Worm (Caenorhabditis elegans) whole organism, L2 larva: Measurements from ENCODE around the gene Y54E2A.4.
A peak's percentile ranks its signal among the peaks of the same experiment; 100 is the strongest.

Experiments
- C34F6.9 ChIP-seq: fragments of 150-350 bp; optimal IDR thresholded peaks from 2 replicates; lab custom pipeline; 2014; ENCODE audit warnings: missing biosample characterization, missing genetic modification characterization
- F13H6.1 ChIP-seq: sonication (generic microtip); optimal IDR thresholded peaks from 2 replicates; lab custom pipeline; 2016; ENCODE audit warnings: missing genetic modification characterization, missing compliant biosample characterization
- R02D3.7 ChIP-seq: fragments of 150-350 bp; optimal IDR thresholded peaks from 2 replicates; lab custom pipeline; 2014; ENCODE audit warnings: missing biosample characterization, missing genetic modification characterization
- Y55F3AM.14 ChIP-seq: fragments of 200-800 bp; sonication (Bioruptor generic); optimal IDR thresholded peaks from 2 replicates; lab custom pipeline; 2018; ENCODE audit warnings: mild to moderate bottlenecking, missing genetic modification characterization, missing compliant biosample characterization
- ZK546.5 ChIP-seq: sonication (generic microtip); optimal IDR thresholded peaks from 2 replicates; lab custom pipeline; 2017; ENCODE audit warnings: missing biosample characterization, missing genetic modification characterization
- alr-1 ChIP-seq: fragments of 150-350 bp; optimal IDR thresholded peaks from 2 replicates; lab custom pipeline; 2014; ENCODE audit warnings: missing biosample characterization, missing genetic modification characterization
- aly-2 ChIP-seq: fragments of 150-350 bp; optimal IDR thresholded peaks from 2 replicates; lab custom pipeline; 2014; ENCODE audit warnings: missing biosample characterization, missing genetic modification characterization
- ama-1 ChIP-seq: fragments of 150-350 bp; optimal IDR thresholded peaks from 2 replicates; lab custom pipeline; 2018; ENCODE audit warnings: inconsistent platforms
- blmp-1 ChIP-seq: sonication (generic microtip); optimal IDR thresholded peaks from 2 replicates; lab custom pipeline; 2017; ENCODE audit warnings: missing genetic modification characterization, mild to moderate bottlenecking, missing compliant biosample characterization, antibody characterized with exemption, moderate library complexity; ENCODE audit not compliant: insufficient read depth
- ceh-16 ChIP-seq: fragments of 150-350 bp; optimal IDR thresholded peaks from 2 replicates; lab custom pipeline; 2014; ENCODE audit warnings: missing biosample characterization, missing genetic modification characterization
- ceh-82 ChIP-seq: fragments of 150-350 bp; optimal IDR thresholded peaks from 2 replicates; lab custom pipeline; 2014; ENCODE audit warnings: missing biosample characterization, missing genetic modification characterization
- crh-2 ChIP-seq: sonication (generic microtip); optimal IDR thresholded peaks from 2 replicates; lab custom pipeline; 2017; ENCODE audit warnings: missing biosample characterization, missing genetic modification characterization
- dmd-4 ChIP-seq: sonication (generic microtip); optimal IDR thresholded peaks from 2 replicates; lab custom pipeline; 2017; ENCODE audit warnings: missing biosample characterization, missing genetic modification characterization
- egl-27 ChIP-seq: sonication (generic microtip); optimal IDR thresholded peaks from 3 replicates; lab custom pipeline; 2017; ENCODE audit warnings: missing biosample characterization, missing genetic modification reagents, missing genetic modification characterization
- elt-1 ChIP-seq: fragments of 150-350 bp; optimal IDR thresholded peaks from 2 replicates; lab custom pipeline; 2014; ENCODE audit warnings: missing biosample characterization, missing genetic modification characterization
- elt-3 ChIP-seq: sonication (generic microtip); optimal IDR thresholded peaks from 2 replicates; lab custom pipeline; 2017; ENCODE audit warnings: missing biosample characterization, missing genetic modification characterization
- fos-1 ChIP-seq: fragments of 150-350 bp; optimal IDR thresholded peaks from 2 replicates; lab custom pipeline; 2014; ENCODE audit warnings: missing biosample characterization, missing genetic modification characterization
- gmeb-1 ChIP-seq: fragments of 150-350 bp; optimal IDR thresholded peaks from 2 replicates; lab custom pipeline; 2014; ENCODE audit warnings: missing biosample characterization, missing genetic modification characterization
- lin-11 ChIP-seq: fragments of 150-350 bp; sonication (generic microtip); optimal IDR thresholded peaks from 2 replicates; lab custom pipeline; 2014; ENCODE audit warnings: missing biosample characterization, missing genetic modification characterization, inconsistent platforms, mixed read lengths
- lin-13 ChIP-seq: fragments of 150-350 bp; optimal IDR thresholded peaks from 2 replicates; lab custom pipeline; 2014; ENCODE audit warnings: missing biosample characterization, missing genetic modification reagents, missing genetic modification characterization
- lin-39 ChIP-seq: fragments of 150-350 bp; optimal IDR thresholded peaks from 2 replicates; lab custom pipeline; 2014; ENCODE audit warnings: missing biosample characterization, missing genetic modification reagents, missing genetic modification characterization
- lsy-2 ChIP-seq, 2 experiments: fragments of 150-350 bp in 1 of 2; sonication (generic microtip) in 1 of 2; optimal IDR thresholded peaks; 2 replicates each; lab custom pipeline; 2014 to 2017; ENCODE audit warnings: missing biosample characterization in 2 of 2, missing genetic modification characterization in 2 of 2
- mab-5 ChIP-seq: fragments of 150-350 bp; optimal IDR thresholded peaks from 2 replicates; lab custom pipeline; 2014; ENCODE audit warnings: missing biosample characterization, missing genetic modification characterization
- mbf-1 ChIP-seq: sonication (generic microtip); optimal IDR thresholded peaks from 2 replicates; lab custom pipeline; 2017; ENCODE audit warnings: missing biosample characterization, missing genetic modification characterization
- mdl-1 ChIP-seq, 2 experiments: fragments of 150-350 bp in 1 of 2; sonication (generic microtip) in 1 of 2; optimal IDR thresholded peaks; 2 replicates each; lab custom pipeline; 2017; ENCODE audit warnings: missing biosample characterization in 2 of 2, missing genetic modification characterization in 2 of 2
- nhr-10 ChIP-seq: sonication (generic microtip); optimal IDR thresholded peaks from 2 replicates; lab custom pipeline; 2017; ENCODE audit warnings: missing biosample characterization, missing genetic modification characterization
- nhr-12 ChIP-seq: fragments of 150-350 bp; optimal IDR thresholded peaks from 2 replicates; lab custom pipeline; 2014; ENCODE audit warnings: missing biosample characterization, missing genetic modification characterization
- nhr-129 ChIP-seq: fragments of 150-350 bp; optimal IDR thresholded peaks from 2 replicates; lab custom pipeline; 2014; ENCODE audit warnings: missing biosample characterization, missing genetic modification characterization
- nhr-21 ChIP-seq: fragments of 150-350 bp; optimal IDR thresholded peaks from 2 replicates; lab custom pipeline; 2014; ENCODE audit warnings: missing biosample characterization, missing genetic modification characterization
- nhr-23 ChIP-seq: fragments of 150-350 bp; optimal IDR thresholded peaks from 2 replicates; lab custom pipeline; 2014; ENCODE audit warnings: missing biosample characterization, missing genetic modification reagents, missing genetic modification characterization
- nhr-237 ChIP-seq: fragments of 150-350 bp; optimal IDR thresholded peaks from 2 replicates; lab custom pipeline; 2014; ENCODE audit warnings: missing biosample characterization, missing genetic modification characterization
- nhr-25 ChIP-seq: fragments of 150-350 bp; sonication (generic microtip); optimal IDR thresholded peaks from 3 replicates; lab custom pipeline; 2014; ENCODE audit warnings: missing biosample characterization, missing genetic modification characterization
- nhr-6 ChIP-seq: fragments of 150-350 bp; optimal IDR thresholded peaks from 2 replicates; lab custom pipeline; 2014; ENCODE audit warnings: missing biosample characterization, missing genetic modification characterization
- nhr-77 ChIP-seq: fragments of 150-350 bp; optimal IDR thresholded peaks from 2 replicates; lab custom pipeline; 2014; ENCODE audit warnings: missing biosample characterization, missing genetic modification characterization
- peb-1 ChIP-seq: fragments of 150-350 bp; optimal IDR thresholded peaks from 2 replicates; lab custom pipeline; 2014; ENCODE audit warnings: missing biosample characterization, missing genetic modification characterization
- sem-4 ChIP-seq: fragments of 150-350 bp; optimal IDR thresholded peaks from 2 replicates; lab custom pipeline; 2014; ENCODE audit warnings: missing biosample characterization, missing genetic modification reagents, missing genetic modification characterization
- skn-1 ChIP-seq: sonication (generic microtip); optimal IDR thresholded peaks from 2 replicates; lab custom pipeline; 2017; ENCODE audit warnings: missing biosample characterization, missing genetic modification characterization
- sma-3 ChIP-seq: sonication (generic microtip); optimal IDR thresholded peaks from 2 replicates; lab custom pipeline; 2016; ENCODE audit warnings: missing genetic modification reagents, missing genetic modification characterization, missing compliant biosample characterization
- sma-9 ChIP-seq, 2 experiments: fragments of 150-350 bp in 1 of 2; sonication (generic microtip) in 1 of 2; optimal IDR thresholded peaks; 2 replicates each; lab custom pipeline; 2014 to 2016; ENCODE audit warnings: missing genetic modification characterization in 2 of 2, mild to moderate bottlenecking in 1 of 2, missing biosample characterization in 1 of 2, missing compliant biosample characterization in 1 of 2, missing genetic modification reagents in 1 of 2, moderate library complexity in 1 of 2
- snpc-4 ChIP-seq: fragments of 150-350 bp; optimal IDR thresholded peaks from 2 replicates; lab custom pipeline; 2014; ENCODE audit warnings: missing biosample characterization, missing genetic modification characterization
- unc-39 ChIP-seq: fragments of 150-350 bp; optimal IDR thresholded peaks from 2 replicates; lab custom pipeline; 2014; ENCODE audit warnings: missing biosample characterization, missing genetic modification characterization
- unc-55 ChIP-seq: fragments of 150-350 bp; sonication (generic microtip); optimal IDR thresholded peaks from 3 replicates; lab custom pipeline; 2014; ENCODE audit warnings: missing biosample characterization, missing genetic modification reagents, missing genetic modification characterization
- unc-62 ChIP-seq: fragments of 150-350 bp; optimal IDR thresholded peaks from 2 replicates; lab custom pipeline; 2014; ENCODE audit warnings: missing biosample characterization, missing genetic modification reagents, missing genetic modification characterization
- zag-1 ChIP-seq: fragments of 150-350 bp; optimal IDR thresholded peaks from 2 replicates; lab custom pipeline; 2014; ENCODE audit warnings: missing biosample characterization, missing genetic modification characterization
- ztf-1 ChIP-seq: fragments of 200-800 bp; sonication (Bioruptor generic); conservative IDR thresholded peaks from 2 replicates; pipeline ENCODE4 v1.3.6; 2022; ENCODE audit warnings: missing genetic modification characterization, missing compliant biosample characterization
- ztf-11 ChIP-seq: sonication (generic microtip); optimal IDR thresholded peaks from 2 replicates; lab custom pipeline; 2017; ENCODE audit warnings: missing biosample characterization, missing genetic modification characterization

The Y54E2A.4 gene

ce11 chrII:14794935-14795454, 40.6 kb downstream of the Y54E2A.4 start, which contains the start of gene eif-3.B (continued):
- TF ChIP-seq skn-1 (tag; lab: Kevin White, UChicago) (peak; percentile 15), egl-27 (tag; lab: Kevin White, UChicago) (peak; percentile 80), nhr-10 (peak; percentile 17), nhr-23 (tag; lab: Kevin White, UChicago) (no peak), F13H6.1 (tag; lab: Kevin White, UChicago) (peak; percentile 95), sma-3 (peak; percentile 95), gmeb-1 (tag; lab: Kevin White, UChicago) (peak; percentile 98)

- TF ChIP-seq mdl-1 (tag; optimal IDR thresholded peaks at IDR 0.05; lab: Kevin White, UChicago): no peak
- no peak for TF ChIP-seq fos-1 (tag; lab: Kevin White, UChicago)
- TF ChIP-seq peb-1 (tag; lab: Kevin White, UChicago): no peak
- TF ChIP-seq zag-1 (tag; lab: Kevin White, UChicago): no peak
- TF ChIP-seq crh-2 (tag; lab: Kevin White, UChicago): peak; percentile 40
- TF ChIP-seq gmeb-1 (tag; lab: Kevin White, UChicago): peak; percentile 16
- TF ChIP-seq ceh-16 (tag; lab: Kevin White, UChicago): no peak
- no peak for TF ChIP-seq ztf-11 (tag; lab: Kevin White, UChicago)
- TF ChIP-seq F13H6.1 (tag; lab: Kevin White, UChicago): no peak
- TF ChIP-seq alr-1 (tag; lab: Kevin White, UChicago): no peak
- TF ChIP-seq sma-9 (GFP tag; optimal IDR thresholded peaks at IDR 0.05; lab: Kevin White, UChicago): peak; percentile 20
- TF ChIP-seq sma-9 (tag; optimal IDR thresholded peaks at IDR 0.05; lab: Kevin White, UChicago): no peak
- TF ChIP-seq lin-13 (GFP tag; lab: Kevin White, UChicago): peak; percentile 20
- TF ChIP-seq Y55F3AM.14: no peak
- no peak for TF ChIP-seq nhr-6
- no peak for TF ChIP-seq egl-27 (tag; lab: Kevin White, UChicago)
- TF ChIP-seq unc-62: no peak
- TF ChIP-seq nhr-77 (tag; lab: Kevin White, UChicago): peak; percentile 25
- no peak for TF ChIP-seq elt-1 (tag; lab: Kevin White, UChicago)
- TF ChIP-seq ceh-82 (tag; lab: Kevin White, UChicago): no peak
- no peak for TF ChIP-seq ama-1 (lab: Kevin White, UChicago)
- no peak for TF ChIP-seq R02D3.7
- TF ChIP-seq lin-11 (tag; lab: Kevin White, UChicago): no peak
- peak; percentile 51 for TF ChIP-seq unc-55 (GFP tag; lab: Kevin White, UChicago)
- peak; percentile 29 for TF ChIP-seq nhr-25 (tag; lab: Kevin White, UChicago)
- no peak for TF ChIP-seq snpc-4 (tag; lab: Kevin White, UChicago)
- TF ChIP-seq nhr-237 (tag; lab: Kevin White, UChicago): no peak
- peak; percentile 18 for TF ChIP-seq sem-4 (tag; lab: Kevin White, UChicago)
- TF ChIP-seq nhr-129 (tag; lab: Kevin White, UChicago): no peak
- TF ChIP-seq nhr-23 (tag; lab: Kevin White, UChicago): no peak
- TF ChIP-seq lsy-2 (tag; optimal IDR thresholded peaks at IDR 0.05; lab: Kevin White, UChicago): peak in 1 of 2 experiments; percentile 54
- TF ChIP-seq ZK546.5: no peak
- no peak for TF ChIP-seq unc-39
- no peak for TF ChIP-seq nhr-10
- TF ChIP-seq nhr-21 (tag; lab: Kevin White, UChicago): no peak
- TF ChIP-seq ztf-1 (GFP tag; lab: Robert Waterston, UW): no peak
- no peak for TF ChIP-seq elt-3 (tag; lab: Kevin White, UChicago)
- TF ChIP-seq sma-3: peak; percentile 20
- TF ChIP-seq mbf-1 (tag; lab: Kevin White, UChicago): no peak
- no peak for TF ChIP-seq nhr-12 (tag; lab: Kevin White, UChicago)
- peak; percentile 44 for TF ChIP-seq C34F6.9 (tag; lab: Kevin White, UChicago)
- TF ChIP-seq mab-5 (tag; lab: Kevin White, UChicago): no peak
- no peak for TF ChIP-seq dmd-4 (tag; lab: Kevin White, UChicago)
- no peak for TF ChIP-seq skn-1 (tag; lab: Kevin White, UChicago)
- TF ChIP-seq blmp-1 (tag; lab: Kevin White, UChicago): no peak
- TF ChIP-seq lin-39 (tag; lab: Kevin White, UChicago): no peak
- TF ChIP-seq aly-2 (tag; lab: Kevin White, UChicago): no peak
- TF ChIP-seq, all 48 proteins: peak for 11
Observed at ce11 chrII:14798047-14798522, 43.7 kb downstream of the Y54E2A.4 start, which contains the start of gene tbc-20. Gene tbc-20 (plus strand): TSS chrII:14798472.
